Fruit fly (Drosophila melanogaster) whole organism, embryonic: Measurements from ENCODE around the gene Trm7-32.

ENCODE experiments used
- Abd-B ChIP-seq: fragments of 200-800 bp; sonication (Bioruptor generic); optimal IDR thresholded peaks from 2 replicates; lab custom pipeline; 2018; ENCODE audit warnings: missing biosample characterization, mild to moderate bottlenecking, missing genetic modification characterization, moderate library complexity
- Adf1 ChIP-seq: fragments of 200-800 bp; sonication (Bioruptor generic); IDR thresholded peaks from 2 replicates; pipeline ENCODE4 v1.3.6; 2022; ENCODE audit warnings: missing biosample characterization, missing genetic modification characterization
- CG10274 ChIP-seq: fragments of 200-800 bp; sonication (Bioruptor generic); optimal IDR thresholded peaks from 3 replicates; lab custom pipeline; 2017; ENCODE audit warnings: missing biosample characterization, mild to moderate bottlenecking, missing genetic modification characterization
- CG10543 ChIP-seq: fragments of 200-800 bp; sonication (Bioruptor generic); optimal IDR thresholded peaks from 3 replicates; lab custom pipeline; 2017; ENCODE audit warnings: missing biosample characterization, mild to moderate bottlenecking, missing genetic modification characterization, moderate library complexity
- CG12942 ChIP-seq: fragments of 200-800 bp; sonication (Bioruptor generic); optimal IDR thresholded peaks from 3 replicates; lab custom pipeline; 2016; ENCODE audit warnings: missing biosample characterization, missing genetic modification characterization
- CG13894 ChIP-seq: fragments of 200-800 bp; sonication (Bioruptor generic); optimal IDR thresholded peaks from 3 replicates; lab custom pipeline; 2018; ENCODE audit warnings: missing biosample characterization, mild to moderate bottlenecking, missing genetic modification characterization, moderate library complexity
- CG14667 ChIP-seq: fragments of 200-800 bp; sonication (Bioruptor generic); IDR thresholded peaks from 2 replicates; pipeline ENCODE4 v1.3.6; 2022; ENCODE audit warnings: missing biosample characterization, missing genetic modification characterization
- CG14860 ChIP-seq: fragments of 200-800 bp; sonication (Bioruptor generic); IDR thresholded peaks from 3 replicates; pipeline ENCODE4 v1.3.6; 2022; ENCODE audit warnings: missing biosample characterization, missing genetic modification characterization; ENCODE audit not compliant: partially characterized antibody
- CG16813 ChIP-seq: fragments of 200-800 bp; sonication (Bioruptor generic); IDR thresholded peaks from 3 replicates; pipeline ENCODE4 v1.3.6; 2022; ENCODE audit warnings: missing biosample characterization, missing genetic modification characterization; ENCODE audit not compliant: partially characterized antibody
- CG16815 ChIP-seq: fragments of 200-800 bp; sonication (Bioruptor generic); optimal IDR thresholded peaks from 3 replicates; lab custom pipeline; 2017; ENCODE audit warnings: missing biosample characterization, mild to moderate bottlenecking, missing genetic modification characterization
- CG18764 ChIP-seq: fragments of 200-800 bp; sonication (Bioruptor generic); optimal IDR thresholded peaks from 3 replicates; lab custom pipeline; 2016; ENCODE audit warnings: missing biosample characterization, missing genetic modification characterization
- CG2199 ChIP-seq: fragments of 200-800 bp; sonication (Bioruptor generic); IDR thresholded peaks from 3 replicates; pipeline ENCODE4 v1.3.6; 2022; ENCODE audit warnings: missing biosample characterization, missing genetic modification characterization
- CG2202 ChIP-seq: fragments of 200-800 bp; sonication (Bioruptor generic); optimal IDR thresholded peaks from 2 replicates; lab custom pipeline; 2018; ENCODE audit warnings: missing biosample characterization, mild to moderate bottlenecking, missing genetic modification characterization
- CG31224 ChIP-seq: fragments of 200-800 bp; sonication (Bioruptor generic); IDR thresholded peaks from 2 replicates; pipeline ENCODE4 v1.3.6; 2022; ENCODE audit warnings: missing biosample characterization, missing genetic modification characterization
- CG34224 ChIP-seq: fragments of 200-800 bp; sonication (Bioruptor generic); IDR thresholded peaks from 3 replicates; pipeline ENCODE4 v1.3.6; 2022; ENCODE audit warnings: missing biosample characterization, missing genetic modification characterization; ENCODE audit not compliant: partially characterized antibody
- CG3838 ChIP-seq: fragments of 200-800 bp; sonication (Bioruptor generic); optimal IDR thresholded peaks from 3 replicates; lab custom pipeline; 2016; ENCODE audit warnings: missing biosample characterization, missing genetic modification characterization
- CG4424 ChIP-seq: fragments of 200-800 bp; sonication (Bioruptor generic); optimal IDR thresholded peaks from 3 replicates; lab custom pipeline; 2016; ENCODE audit warnings: missing biosample characterization, missing genetic modification characterization
- CG6272 ChIP-seq: fragments of 200-800 bp; sonication (Bioruptor generic); IDR thresholded peaks from 2 replicates; pipeline ENCODE4 v1.3.6; 2022; ENCODE audit warnings: missing biosample characterization, missing genetic modification characterization
- CG7271 ChIP-seq: fragments of 200-800 bp; sonication (Bioruptor generic); optimal IDR thresholded peaks from 2 replicates; lab custom pipeline; 2018; ENCODE audit warnings: missing biosample characterization, mild to moderate bottlenecking, missing genetic modification characterization, moderate library complexity
- CG9797 ChIP-seq: fragments of 200-800 bp; sonication (Bioruptor generic); optimal IDR thresholded peaks from 3 replicates; lab custom pipeline; 2018; ENCODE audit warnings: missing biosample characterization, mild to moderate bottlenecking, missing genetic modification characterization
- Deaf1 ChIP-seq: fragments of 200-800 bp; optimal IDR thresholded peaks from 3 replicates; lab custom pipeline; 2019; ENCODE audit warnings: missing biosample characterization, mild to moderate bottlenecking, missing genetic modification characterization, moderate library complexity
- Drgx ChIP-seq: fragments of 200-800 bp; sonication (Bioruptor generic); IDR thresholded peaks from 2 replicates; pipeline ENCODE4 v1.3.6; 2022; ENCODE audit warnings: missing biosample characterization, missing genetic modification characterization
- Ets97D ChIP-seq: fragments of 200-800 bp; sonication (Bioruptor generic); optimal IDR thresholded peaks from 3 replicates; lab custom pipeline; 2016; ENCODE audit warnings: missing biosample characterization, missing genetic modification characterization
- Fer1 ChIP-seq: fragments of 200-800 bp; sonication (Bioruptor generic); optimal IDR thresholded peaks from 2 replicates; lab custom pipeline; 2017; ENCODE audit warnings: missing biosample characterization, mild to moderate bottlenecking, missing genetic modification characterization
- Gsc ChIP-seq: fragments of 200-800 bp; sonication (Bioruptor generic); IDR thresholded peaks from 2 replicates; pipeline ENCODE4 v1.3.6; 2022; ENCODE audit warnings: missing biosample characterization, missing genetic modification characterization
- Gug ChIP-seq: fragments of 200-800 bp; sonication (Bioruptor generic); IDR thresholded peaks from 4 replicates; pipeline ENCODE4 v1.3.6; 2022; ENCODE audit warnings: missing biosample characterization, missing genetic modification characterization
- Jarid2 ChIP-seq: fragments of 200-800 bp; sonication (Bioruptor generic); optimal IDR thresholded peaks from 3 replicates; lab custom pipeline; 2017; ENCODE audit warnings: mild to moderate bottlenecking, missing biosample characterization, missing genetic modification reagents, missing genetic modification characterization
- NC2β ChIP-seq: fragments of 200-800 bp; sonication (Bioruptor generic); optimal IDR thresholded peaks from 2 replicates; lab custom pipeline; 2016; ENCODE audit warnings: missing biosample characterization, missing genetic modification characterization
- abd-A ChIP-seq: fragments of 200-800 bp; sonication (Bioruptor generic); optimal IDR thresholded peaks from 3 replicates; lab custom pipeline; 2019; ENCODE audit warnings: missing biosample characterization, mild to moderate bottlenecking, missing genetic modification characterization, moderate library complexity
- ac ChIP-seq: fragments of 200-800 bp; sonication (Bioruptor generic); optimal IDR thresholded peaks from 3 replicates; lab custom pipeline; 2017; ENCODE audit warnings: missing biosample characterization, mild to moderate bottlenecking, missing genetic modification characterization
- az2 ChIP-seq: fragments of 200-800 bp; sonication (Bioruptor generic); optimal IDR thresholded peaks from 3 replicates; lab custom pipeline; 2016; ENCODE audit warnings: missing biosample characterization, missing genetic modification characterization
- cwo ChIP-seq: fragments of 200-800 bp; sonication (Bioruptor generic); optimal IDR thresholded peaks from 3 replicates; lab custom pipeline; 2017; ENCODE audit warnings: missing biosample characterization, missing genetic modification characterization, mild to moderate bottlenecking, moderate library complexity, missing genetic modification reagents
- fd102C ChIP-seq: fragments of 200-800 bp; sonication (Bioruptor generic); optimal IDR thresholded peaks from 2 replicates; lab custom pipeline; 2018; ENCODE audit warnings: missing biosample characterization, mild to moderate bottlenecking, missing genetic modification characterization, moderate library complexity
- grn ChIP-seq: fragments of 200-800 bp; sonication (Bioruptor generic); optimal IDR thresholded peaks from 3 replicates; lab custom pipeline; 2017; ENCODE audit warnings: missing biosample characterization, missing genetic modification characterization
- jigr1 ChIP-seq: fragments of 200-800 bp; sonication (Bioruptor generic); IDR thresholded peaks from 3 replicates; pipeline ENCODE4 v1.3.6; 2022; ENCODE audit warnings: missing biosample characterization, missing genetic modification characterization
- jumu ChIP-seq: fragments of 200-800 bp; sonication (Bioruptor generic); optimal IDR thresholded peaks from 3 replicates; lab custom pipeline; 2016; ENCODE audit warnings: missing biosample characterization, missing genetic modification characterization
- kah ChIP-seq: fragments of 200-800 bp; sonication (Bioruptor generic); optimal IDR thresholded peaks from 2 replicates; lab custom pipeline; 2018; ENCODE audit warnings: missing biosample characterization, mild to moderate bottlenecking, missing genetic modification characterization
- lab ChIP-seq: fragments of 200-800 bp; sonication (Bioruptor generic); optimal IDR thresholded peaks from 3 replicates; lab custom pipeline; 2017; ENCODE audit warnings: missing biosample characterization, missing genetic modification characterization, mild to moderate bottlenecking, moderate library complexity, missing genetic modification reagents
- nerfin-2 ChIP-seq: fragments of 200-800 bp; sonication (Bioruptor generic); IDR thresholded peaks from 2 replicates; pipeline ENCODE4 v1.3.6; 2022; ENCODE audit warnings: missing biosample characterization, missing genetic modification characterization; ENCODE audit not compliant: partially characterized antibody
- nmo ChIP-seq: fragments of 200-800 bp; sonication (Bioruptor generic); optimal IDR thresholded peaks from 2 replicates; lab custom pipeline; 2018; ENCODE audit warnings: missing biosample characterization, mild to moderate bottlenecking, missing genetic modification characterization, moderate library complexity
- pfk ChIP-seq: fragments of 200-800 bp; sonication (Bioruptor generic); optimal IDR thresholded peaks from 2 replicates; lab custom pipeline; 2018; ENCODE audit warnings: missing biosample characterization, mild to moderate bottlenecking, missing genetic modification characterization, moderate library complexity
- sima ChIP-seq: fragments of 200-800 bp; sonication (Bioruptor generic); optimal IDR thresholded peaks from 2 replicates; lab custom pipeline; 2016; ENCODE audit warnings: missing biosample characterization, missing genetic modification characterization
- slou ChIP-seq: fragments of 200-800 bp; sonication (Bioruptor generic); optimal IDR thresholded peaks from 3 replicates; lab custom pipeline; 2016; ENCODE audit warnings: missing biosample characterization, missing genetic modification characterization
- sqz ChIP-seq: fragments of 200-800 bp; sonication (Bioruptor generic); optimal IDR thresholded peaks from 3 replicates; lab custom pipeline; 2018; ENCODE audit warnings: missing biosample characterization, mild to moderate bottlenecking, missing genetic modification characterization
- tgo ChIP-seq: fragments of 200-800 bp; sonication (Bioruptor generic); IDR thresholded peaks from 3 replicates; pipeline ENCODE4 v1.3.6; 2022; ENCODE audit warnings: missing biosample characterization, missing genetic modification characterization
- tin ChIP-seq: fragments of 200-800 bp; sonication (Bioruptor generic); optimal IDR thresholded peaks from 3 replicates; lab custom pipeline; 2016; ENCODE audit warnings: missing biosample characterization, missing genetic modification characterization
- trh ChIP-seq: fragments of 200-800 bp; sonication (Bioruptor generic); optimal IDR thresholded peaks from 2 replicates; lab custom pipeline; 2016; ENCODE audit warnings: missing biosample characterization, missing genetic modification characterization
- vfl ChIP-seq: fragments of 200-800 bp; sonication (Bioruptor generic); optimal IDR thresholded peaks from 2 replicates; lab custom pipeline; 2016; ENCODE audit warnings: missing biosample characterization, missing genetic modification characterization

Trm7-32 gene

DNA sequence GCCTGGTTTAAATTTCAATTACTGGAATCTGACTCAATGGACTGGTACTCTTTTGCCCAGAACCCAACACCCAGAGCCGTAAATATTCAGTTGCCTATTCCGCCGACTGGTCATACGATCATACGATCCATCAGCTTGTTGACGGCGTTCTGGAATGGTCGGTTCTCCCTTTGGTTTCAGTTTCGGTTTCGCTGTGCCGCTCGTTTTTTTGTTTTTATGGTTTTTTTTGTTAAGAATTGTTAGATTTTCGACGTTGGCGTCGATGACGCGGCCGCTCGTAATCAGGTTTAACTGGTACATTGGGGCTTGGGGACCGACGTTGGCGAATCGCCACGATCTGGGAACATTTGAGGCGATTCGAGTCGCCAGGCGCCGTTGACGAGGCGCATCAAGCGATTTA, 22.2 kb downstream of the Trm7-32 start (continued):
- TF ChIP-seq trh (GFP tag; lab: Kevin White, UChicago) (no peak), az2 (no peak), CG4424 (GFP tag; lab: Kevin White, UChicago) (no peak), nerfin-2 (no peak), CG10274 (GFP tag; lab: Kevin White, UChicago) (no peak), tin (GFP tag; lab: Kevin White, UChicago) (no peak), kah (GFP tag; lab: Kevin White, UChicago) (no peak), CG12942 (no peak), CG18764 (GFP tag; lab: Kevin White, UChicago) (no peak), nmo (GFP tag; lab: Kevin White, UChicago) (no peak), sqz (peak; percentile 67), vfl (GFP tag; lab: Kevin White, UChicago) (no peak), jumu (GFP tag; lab: Kevin White, UChicago) (no peak), Drgx (GFP tag; lab: Robert Waterston, UW) (no peak), CG31224 (GFP tag; lab: Robert Waterston, UW) (no peak), ac (GFP tag; lab: Kevin White, UChicago) (no peak), abd-A (tag; lab: Kevin White, UChicago) (peak; percentile 15), NC2β (GFP tag; lab: Kevin White, UChicago) (no peak), CG2202 (tag; lab: Kevin White, UChicago) (no peak), CG16815 (no peak), CG9797 (GFP tag; lab: Kevin White, UChicago) (no peak), Deaf1 (tag; lab: Kevin White, UChicago) (peak; percentile 31), CG7271 (tag; lab: Kevin White, UChicago) (no peak), CG2199 (0 out of 3 replicates have a peak, but pooled peaks have one; percentile 12), cwo (GFP tag; lab: Kevin White, UChicago) (peak; percentile 3), Abd-B (GFP tag; lab: Kevin White, UChicago) (no peak), sima (GFP tag; lab: Kevin White, UChicago) (no peak), Adf1 (GFP tag; lab: Robert Waterston, UW) (peak; percentile 29; the same call in 1 of the 2 replicates), Gsc (GFP tag; lab: Robert Waterston, UW) (no peak), CG14667 (GFP tag; lab: Robert Waterston, UW) (no peak), CG3838 (GFP tag; lab: Kevin White, UChicago) (no peak), CG6272 (GFP tag; lab: Robert Waterston, UW) (no peak), fd102C (no peak), CG34224 (GFP tag; lab: Robert Waterston, UW) (0 out of 3 replicates have a peak, but pooled peaks have one; percentile 25), pfk (GFP tag; lab: Kevin White, UChicago) (peak; percentile 21), slou (GFP tag; lab: Kevin White, UChicago) (no peak), jigr1 (no peak), grn (GFP tag; lab: Kevin White, UChicago) (no peak), CG10543 (GFP tag; lab: Kevin White, UChicago) (peak; percentile 64), Jarid2 (GFP tag; lab: Kevin White, UChicago) (no peak), CG14860 (no peak), lab (GFP tag; lab: Kevin White, UChicago) (peak; percentile 0), Gug (GFP tag; lab: Robert Waterston, UW) (no peak), tgo (GFP tag; lab: Robert Waterston, UW) (no peak), Ets97D (GFP tag; lab: Kevin White, UChicago) (no peak), Fer1 (GFP tag; lab: Kevin White, UChicago) (no peak), CG13894 (peak; percentile 39), CG16813 (GFP tag; lab: Robert Waterston, UW) (no peak)
